Worm (Caenorhabditis elegans) whole organism, mixed stage, embryonic: ENCODE measurements around the gene C33D9.3.

ENCODE experiments used
- bed-3 ChIP-seq: fragments of 200-800 bp; sonication (Bioruptor generic); optimal IDR thresholded peaks from 3 replicates; lab custom pipeline; 2018; ENCODE audit warnings: mild to moderate bottlenecking, missing genetic modification characterization, moderate library complexity, missing compliant biosample characterization
- blmp-1 ChIP-seq: fragments of 150-350 bp; optimal IDR thresholded peaks from 2 replicates; lab custom pipeline; 2014; ENCODE audit warnings: missing biosample characterization, missing genetic modification characterization
- ceh-39 ChIP-seq: fragments of 150-350 bp; optimal IDR thresholded peaks from 2 replicates; lab custom pipeline; 2014; ENCODE audit warnings: missing biosample characterization, missing genetic modification characterization
- ceh-43 ChIP-seq: fragments of 200-800 bp; sonication (Bioruptor generic); optimal IDR thresholded peaks from 2 replicates; lab custom pipeline; 2018; ENCODE audit warnings: mild to moderate bottlenecking, missing genetic modification characterization, moderate library complexity, missing compliant biosample characterization
- ceh-83 ChIP-seq: fragments of 200-800 bp; sonication (Bioruptor generic); optimal IDR thresholded peaks from 2 replicates; lab custom pipeline; 2018; ENCODE audit warnings: mild to moderate bottlenecking, missing genetic modification characterization, missing compliant biosample characterization
- ces-1 ChIP-seq: fragments of 150-350 bp; optimal IDR thresholded peaks from 2 replicates; lab custom pipeline; 2014; ENCODE audit warnings: missing biosample characterization, missing genetic modification reagents, missing genetic modification characterization
- cnd-1 ChIP-seq: fragments of 200-800 bp; sonication (Bioruptor generic); optimal IDR thresholded peaks from 2 replicates; lab custom pipeline; 2018; ENCODE audit warnings: mild to moderate bottlenecking, missing genetic modification characterization, missing compliant biosample characterization
- drap-1 ChIP-seq: fragments of 200-800 bp; sonication (Bioruptor generic); optimal IDR thresholded peaks from 3 replicates; lab custom pipeline; 2018; ENCODE audit warnings: mild to moderate bottlenecking, missing genetic modification characterization, missing compliant biosample characterization
- elt-1 ChIP-seq: sonication (generic microtip); optimal IDR thresholded peaks from 2 replicates; lab custom pipeline; 2017; ENCODE audit warnings: missing genetic modification characterization, mild to moderate bottlenecking, missing compliant biosample characterization, antibody characterized with exemption, moderate library complexity, borderline replicate concordance; ENCODE audit not compliant: insufficient read depth
- flh-1 ChIP-seq: fragments of 200-800 bp; sonication (Bioruptor generic); optimal IDR thresholded peaks from 2 replicates; lab custom pipeline; 2018; ENCODE audit warnings: mild to moderate bottlenecking, missing genetic modification characterization, moderate library complexity, missing compliant biosample characterization
- ham-2 ChIP-seq: fragments of 200-800 bp; sonication (Bioruptor generic); optimal IDR thresholded peaks from 2 replicates; lab custom pipeline; 2018; ENCODE audit warnings: mild to moderate bottlenecking, missing genetic modification characterization, missing compliant biosample characterization
- hlh-1 ChIP-seq: fragments of 150-350 bp; optimal IDR thresholded peaks from 2 replicates; lab custom pipeline; 2014; ENCODE audit warnings: missing biosample characterization, missing genetic modification reagents, missing genetic modification characterization
- lin-13 ChIP-seq: fragments of 150-350 bp; optimal IDR thresholded peaks from 2 replicates; lab custom pipeline; 2014; ENCODE audit warnings: missing biosample characterization, missing genetic modification characterization
- lin-32 ChIP-seq: fragments of 200-800 bp; sonication (Bioruptor generic); optimal IDR thresholded peaks from 2 replicates; lab custom pipeline; 2018; ENCODE audit warnings: mild to moderate bottlenecking, missing genetic modification characterization, missing compliant biosample characterization
- lsy-2 ChIP-seq: fragments of 150-350 bp; optimal IDR thresholded peaks from 2 replicates; lab custom pipeline; 2014; ENCODE audit warnings: missing biosample characterization, missing genetic modification characterization
- mab-5 ChIP-seq: fragments of 150-350 bp; optimal IDR thresholded peaks from 2 replicates; lab custom pipeline; 2014; ENCODE audit warnings: missing biosample characterization, missing genetic modification characterization
- mep-1 ChIP-seq: fragments of 150-350 bp; optimal IDR thresholded peaks from 2 replicates; lab custom pipeline; 2017; ENCODE audit warnings: missing biosample characterization, missing genetic modification reagents, missing genetic modification characterization, inconsistent platforms
- mls-2 ChIP-seq: sonication (generic microtip); optimal IDR thresholded peaks from 2 replicates; lab custom pipeline; 2016; ENCODE audit warnings: mild to moderate bottlenecking, missing genetic modification characterization, moderate library complexity, missing compliant biosample characterization
- nhr-12 ChIP-seq: fragments of 150-350 bp; optimal IDR thresholded peaks from 2 replicates; lab custom pipeline; 2014; ENCODE audit warnings: missing biosample characterization, missing genetic modification characterization
- nhr-237 ChIP-seq: fragments of 150-350 bp; optimal IDR thresholded peaks from 2 replicates; lab custom pipeline; 2014; ENCODE audit warnings: missing biosample characterization, missing genetic modification characterization
- nhr-28 ChIP-seq: fragments of 150-350 bp; optimal IDR thresholded peaks from 2 replicates; lab custom pipeline; 2014; ENCODE audit warnings: missing biosample characterization, missing genetic modification characterization
- nhr-76 ChIP-seq: sonication (generic microtip); optimal IDR thresholded peaks from 2 replicates; lab custom pipeline; 2017; ENCODE audit warnings: missing biosample characterization, missing genetic modification characterization
- pha-4 ChIP-seq: fragments of 150-350 bp; optimal IDR thresholded peaks from 2 replicates; lab custom pipeline; 2018; ENCODE audit warnings: missing biosample characterization, missing genetic modification reagents, missing genetic modification characterization
- sem-2 ChIP-seq: fragments of 200-800 bp; sonication (Bioruptor generic); optimal IDR thresholded peaks from 2 replicates; lab custom pipeline; 2018; ENCODE audit warnings: mild to moderate bottlenecking, missing genetic modification characterization, missing compliant biosample characterization
- snpc-4 ChIP-seq: fragments of 150-350 bp; optimal IDR thresholded peaks from 2 replicates; lab custom pipeline; 2014; ENCODE audit warnings: missing biosample characterization, missing genetic modification characterization
- sptf-1 ChIP-seq: sonication (generic microtip); optimal IDR thresholded peaks from 2 replicates; lab custom pipeline; 2017; ENCODE audit warnings: mild to moderate bottlenecking, missing genetic modification characterization, moderate library complexity, missing compliant biosample characterization
- tbx-8 ChIP-seq: fragments of 200-800 bp; sonication (Bioruptor generic); optimal IDR thresholded peaks from 2 replicates; lab custom pipeline; 2018; ENCODE audit warnings: mild to moderate bottlenecking, missing genetic modification characterization, moderate library complexity, missing compliant biosample characterization
- unc-39 ChIP-seq: fragments of 150-350 bp; optimal IDR thresholded peaks from 2 replicates; lab custom pipeline; 2014; ENCODE audit warnings: missing biosample characterization, missing genetic modification characterization
- unc-62 ChIP-seq: fragments of 150-350 bp; optimal IDR thresholded peaks from 2 replicates; lab custom pipeline; 2014; ENCODE audit warnings: missing biosample characterization, missing genetic modification reagents, missing genetic modification characterization
- zip-8 ChIP-seq: fragments of 150-350 bp; optimal IDR thresholded peaks from 2 replicates; lab custom pipeline; 2014; ENCODE audit warnings: missing biosample characterization, missing genetic modification characterization
- ztf-11 ChIP-seq: fragments of 150-350 bp; optimal IDR thresholded peaks from 2 replicates; lab custom pipeline; 2014; ENCODE audit warnings: missing biosample characterization, missing genetic modification characterization

C33D9.3 gene

ce11 chrIV:8754727-8755126 lies 38.0 kb downstream of the C33D9.3 start, which contains the start of gene elli-1:
elli-1 (minus strand) TSS chrIV:8754827.
- TF ChIP-seq bed-3 (GFP tag; lab: Kevin White, UChicago) (no peak), snpc-4 (tag; lab: Kevin White, UChicago) (no peak), unc-62 (GFP tag; lab: Kevin White, UChicago) (no peak), mep-1 (tag; lab: Kevin White, UChicago) (no peak), nhr-28 (tag; lab: Kevin White, UChicago) (no peak), lin-13 (tag; lab: Kevin White, UChicago) (no peak), drap-1 (GFP tag; lab: Kevin White, UChicago) (no peak), ham-2 (GFP tag; lab: Kevin White, UChicago) (no peak), ztf-11 (tag; lab: Kevin White, UChicago) (no peak), tbx-8 (GFP tag; lab: Kevin White, UChicago) (no peak), lin-32 (GFP tag; lab: Kevin White, UChicago) (no peak), nhr-76 (no peak)

ce11 chrIV:8754146-8754545 lies 38.6 kb downstream of the C33D9.3 start:
- TF ChIP-seq mep-1 (tag; lab: Kevin White, UChicago) (no peak), nhr-12 (tag; lab: Kevin White, UChicago) (no peak), ceh-43 (GFP tag; lab: Kevin White, UChicago) (no peak), elt-1 (tag; lab: Kevin White, UChicago) (no peak), ztf-11 (tag; lab: Kevin White, UChicago) (no peak), ceh-83 (peak; percentile 10), mab-5 (no peak), ham-2 (GFP tag; lab: Kevin White, UChicago) (no peak), nhr-28 (tag; lab: Kevin White, UChicago) (no peak)

- no peak for TF ChIP-seq lin-13 (tag; lab: Kevin White, UChicago)
- no peak for TF ChIP-seq zip-8 (tag; lab: Kevin White, UChicago)
- no peak for TF ChIP-seq elt-1 (tag; lab: Kevin White, UChicago)
- no peak for TF ChIP-seq sem-2 (GFP tag; lab: Kevin White, UChicago)
- no peak for TF ChIP-seq mls-2 (tag; lab: Kevin White, UChicago)
- no peak for TF ChIP-seq nhr-12 (tag; lab: Kevin White, UChicago)
- TF ChIP-seq, all 35 proteins: peak for 0
Measured at ce11 chrIV:8752492-8752891, 40.2 kb downstream of the C33D9.3 start.

ce11 chrIV:8748967-8749366 lies 43.7 kb downstream of the C33D9.3 start:
- TF ChIP-seq pha-4 (no peak), ztf-11 (tag; lab: Kevin White, UChicago) (no peak), blmp-1 (tag; lab: Kevin White, UChicago) (no peak), flh-1 (GFP tag; lab: Kevin White, UChicago) (no peak), nhr-28 (tag; lab: Kevin White, UChicago) (no peak), lin-32 (GFP tag; lab: Kevin White, UChicago) (no peak), ceh-39 (tag; lab: Kevin White, UChicago) (no peak), unc-39 (tag; lab: Kevin White, UChicago) (no peak), elt-1 (tag; lab: Kevin White, UChicago) (no peak), cnd-1 (tag; lab: Kevin White, UChicago) (no peak), hlh-1 (no peak), ces-1 (no peak), nhr-237 (tag; lab: Kevin White, UChicago) (no peak), snpc-4 (tag; lab: Kevin White, UChicago) (no peak), lsy-2 (tag; lab: Kevin White, UChicago) (no peak), unc-62 (GFP tag; lab: Kevin White, UChicago) (no peak), mls-2 (tag; lab: Kevin White, UChicago) (no peak), sptf-1 (no peak), ceh-83 (no peak), zip-8 (tag; lab: Kevin White, UChicago) (no peak)
